Fruit fly (Drosophila melanogaster) whole organism, prepupa: ENCODE data around the gene CG14971.

Experiments used
- CG10631 ChIP-seq: fragments of 200-800 bp; sonication (Bioruptor generic); optimal IDR thresholded peaks from 2 replicates; lab custom pipeline; 2016; ENCODE audit warnings: missing biosample characterization, missing genetic modification characterization
- CG10669 ChIP-seq: fragments of 200-800 bp; sonication (Bioruptor generic); optimal IDR thresholded peaks from 3 replicates; lab custom pipeline; 2018; ENCODE audit warnings: missing biosample characterization, mild to moderate bottlenecking, missing genetic modification characterization, moderate library complexity
- CG11294 ChIP-seq: fragments of 200-800 bp; sonication (Bioruptor generic); IDR thresholded peaks from 2 replicates; pipeline ENCODE4 v1.3.6; 2022; ENCODE audit warnings: missing biosample characterization, missing genetic modification characterization
- CG11762 ChIP-seq: fragments of 200-800 bp; sonication (Bioruptor generic); optimal IDR thresholded peaks from 3 replicates; lab custom pipeline; 2016; ENCODE audit warnings: missing biosample characterization, missing genetic modification characterization; ENCODE audit not compliant: insufficient read depth
- CG11902 ChIP-seq: fragments of 200-800 bp; sonication (Bioruptor generic); optimal IDR thresholded peaks from 3 replicates; lab custom pipeline; 2016; ENCODE audit warnings: missing biosample characterization, missing genetic modification characterization
- CG15336 ChIP-seq: fragments of 200-800 bp; sonication (Bioruptor generic); IDR thresholded peaks from 2 replicates; pipeline ENCODE4 v1.3.6; 2022; ENCODE audit warnings: missing biosample characterization, missing genetic modification characterization
- CG1621 ChIP-seq: fragments of 200-800 bp; sonication (Bioruptor generic); optimal IDR thresholded peaks from 3 replicates; lab custom pipeline; 2018; ENCODE audit warnings: missing biosample characterization, mild to moderate bottlenecking, missing genetic modification characterization
- CG16779 ChIP-seq: fragments of 200-800 bp; sonication (Bioruptor generic); optimal IDR thresholded peaks from 3 replicates; lab custom pipeline; 2017; ENCODE audit warnings: missing biosample characterization, mild to moderate bottlenecking, missing genetic modification characterization
- CG3032 ChIP-seq: fragments of 200-800 bp; optimal IDR thresholded peaks from 2 replicates; lab custom pipeline; 2019; ENCODE audit warnings: missing biosample characterization, mild to moderate bottlenecking, missing genetic modification characterization, moderate library complexity
- CG32006 ChIP-seq: fragments of 200-800 bp; sonication (Bioruptor generic); optimal IDR thresholded peaks from 3 replicates; lab custom pipeline; 2017; ENCODE audit warnings: missing biosample characterization, mild to moderate bottlenecking, missing genetic modification characterization
- CG34406 ChIP-seq: fragments of 200-800 bp; sonication (Bioruptor generic); optimal IDR thresholded peaks from 3 replicates; lab custom pipeline; 2016; ENCODE audit warnings: missing biosample characterization, missing genetic modification characterization
- CG3919 ChIP-seq: fragments of 200-800 bp; sonication (Bioruptor generic); optimal IDR thresholded peaks from 3 replicates; lab custom pipeline; 2016; ENCODE audit warnings: missing biosample characterization, missing genetic modification characterization
- CG4318 ChIP-seq: fragments of 200-800 bp; sonication (Bioruptor generic); optimal IDR thresholded peaks from 3 replicates; lab custom pipeline; 2017; ENCODE audit warnings: missing biosample characterization, mild to moderate bottlenecking, missing genetic modification characterization
- CG6163 ChIP-seq: fragments of 200-800 bp; sonication (Bioruptor generic); IDR thresholded peaks from 3 replicates; pipeline ENCODE4 v1.3.6; 2022; ENCODE audit warnings: missing biosample characterization, missing genetic modification characterization
- CG6276 ChIP-seq: fragments of 200-800 bp; sonication (Bioruptor generic); optimal IDR thresholded peaks from 2 replicates; lab custom pipeline; 2017; ENCODE audit warnings: missing biosample characterization, mild to moderate bottlenecking, missing genetic modification characterization
- CG6792 ChIP-seq: fragments of 200-800 bp; sonication (Bioruptor generic); optimal IDR thresholded peaks from 3 replicates; lab custom pipeline; 2016; ENCODE audit warnings: missing biosample characterization, missing genetic modification characterization
- CG6808 ChIP-seq: fragments of 200-800 bp; sonication (Bioruptor generic); optimal IDR thresholded peaks from 3 replicates; lab custom pipeline; 2017; ENCODE audit warnings: missing biosample characterization, missing genetic modification characterization, mild to moderate bottlenecking, moderate library complexity, missing genetic modification reagents
- CG6854 ChIP-seq: fragments of 200-800 bp; sonication (Bioruptor generic); optimal IDR thresholded peaks from 2 replicates; lab custom pipeline; 2017; ENCODE audit warnings: missing biosample characterization, mild to moderate bottlenecking, missing genetic modification characterization
- CG8119 ChIP-seq: fragments of 200-800 bp; sonication (Bioruptor generic); IDR thresholded peaks from 3 replicates; pipeline ENCODE4 v1.3.6; 2022; ENCODE audit warnings: missing biosample characterization, missing genetic modification characterization
- CG8632 ChIP-seq: fragments of 200-800 bp; sonication (Bioruptor generic); optimal IDR thresholded peaks from 3 replicates; lab custom pipeline; 2016; ENCODE audit warnings: missing biosample characterization, missing genetic modification characterization
- CG9139 ChIP-seq: fragments of 200-800 bp; sonication (Bioruptor generic); optimal IDR thresholded peaks from 3 replicates; lab custom pipeline; 2017; ENCODE audit warnings: missing biosample characterization, mild to moderate bottlenecking, missing genetic modification characterization
- Eip75B ChIP-seq: fragments of 200-800 bp; sonication (Bioruptor generic); optimal IDR thresholded peaks from 3 replicates; lab custom pipeline; 2016; ENCODE audit warnings: missing biosample characterization, missing genetic modification characterization
- Eip78C ChIP-seq: fragments of 200-800 bp; sonication (Bioruptor generic); peaks from one replicate; lab custom pipeline; 2016; ENCODE audit warnings: missing biosample characterization, missing genetic modification characterization
- Eip93F ChIP-seq: fragments of 200-800 bp; sonication (Bioruptor generic); optimal IDR thresholded peaks from 2 replicates; lab custom pipeline; 2016; ENCODE audit warnings: missing biosample characterization, mild to moderate bottlenecking, missing genetic modification characterization
- Ets96B ChIP-seq: fragments of 200-800 bp; optimal IDR thresholded peaks from 2 replicates; lab custom pipeline; 2019; ENCODE audit warnings: missing biosample characterization, mild to moderate bottlenecking, missing genetic modification characterization, moderate library complexity
- Gug ChIP-seq: fragments of 200-800 bp; sonication (Bioruptor generic); IDR thresholded peaks from 2 replicates; pipeline ENCODE4 v1.3.6; 2022; ENCODE audit warnings: missing biosample characterization, missing genetic modification characterization
- Hr38 ChIP-seq: sonication (Bioruptor generic); optimal IDR thresholded peaks from 2 replicates; lab custom pipeline; 2016; ENCODE audit warnings: missing biosample characterization, missing genetic modification characterization
- Hr39 ChIP-seq: fragments of 200-800 bp; sonication (Bioruptor generic); optimal IDR thresholded peaks from 2 replicates; lab custom pipeline; 2016; ENCODE audit warnings: missing biosample characterization, missing genetic modification characterization
- Hr4 ChIP-seq: fragments of 200-800 bp; sonication (Bioruptor generic); optimal IDR thresholded peaks from 3 replicates; lab custom pipeline; 2016; ENCODE audit warnings: missing biosample characterization, missing genetic modification characterization
- Lpt ChIP-seq: fragments of 200-800 bp; sonication (Bioruptor generic); optimal IDR thresholded peaks from 3 replicates; lab custom pipeline; 2016; ENCODE audit warnings: missing biosample characterization, missing genetic modification characterization
- Met ChIP-seq: fragments of 200-800 bp; sonication (Bioruptor generic); optimal IDR thresholded peaks from 3 replicates; lab custom pipeline; 2016; ENCODE audit warnings: missing biosample characterization, missing genetic modification characterization
- OdsH ChIP-seq: fragments of 200-800 bp; sonication (Bioruptor generic); optimal IDR thresholded peaks from 3 replicates; lab custom pipeline; 2016; ENCODE audit warnings: missing biosample characterization, missing genetic modification characterization
- Sox102F ChIP-seq: fragments of 200-800 bp; sonication (Bioruptor generic); optimal IDR thresholded peaks from 2 replicates; lab custom pipeline; 2016; ENCODE audit warnings: missing biosample characterization, mild to moderate bottlenecking, missing genetic modification characterization
- Sox14 ChIP-seq: fragments of 200-800 bp; sonication (Bioruptor generic); optimal IDR thresholded peaks from 3 replicates; lab custom pipeline; 2016; ENCODE audit warnings: missing biosample characterization, missing genetic modification characterization
- Sox15 ChIP-seq: fragments of 200-800 bp; sonication (Bioruptor generic); optimal IDR thresholded peaks from 3 replicates; lab custom pipeline; 2016; ENCODE audit warnings: missing biosample characterization, missing genetic modification characterization
- achi ChIP-seq: fragments of 200-800 bp; sonication (Bioruptor generic); optimal IDR thresholded peaks from 3 replicates; lab custom pipeline; 2016; ENCODE audit warnings: missing biosample characterization, missing genetic modification characterization
- acj6 ChIP-seq: fragments of 200-800 bp; sonication (Bioruptor generic); optimal IDR thresholded peaks from 3 replicates; lab custom pipeline; 2016; ENCODE audit warnings: missing biosample characterization, missing genetic modification characterization
- cyc ChIP-seq: fragments of 200-800 bp; sonication (Bioruptor generic); optimal IDR thresholded peaks from 3 replicates; lab custom pipeline; 2016; ENCODE audit warnings: missing biosample characterization, missing genetic modification characterization
- dac ChIP-seq: fragments of 200-800 bp; sonication (Bioruptor generic); optimal IDR thresholded peaks from 2 replicates; lab custom pipeline; 2017; ENCODE audit warnings: missing biosample characterization, mild to moderate bottlenecking, missing genetic modification characterization
- eg ChIP-seq: fragments of 200-800 bp; sonication (Bioruptor generic); IDR thresholded peaks from 3 replicates; pipeline ENCODE4 v1.3.6; 2022; ENCODE audit warnings: missing biosample characterization, missing genetic modification characterization
- esn ChIP-seq: fragments of 200-800 bp; sonication (Bioruptor generic); optimal IDR thresholded peaks from 2 replicates; lab custom pipeline; 2016; ENCODE audit warnings: missing biosample characterization, mild to moderate bottlenecking, missing genetic modification characterization, moderate library complexity
- fd59A ChIP-seq: fragments of 200-800 bp; sonication (Bioruptor generic); optimal IDR thresholded peaks from 2 replicates; lab custom pipeline; 2017; ENCODE audit warnings: missing biosample characterization, mild to moderate bottlenecking, missing genetic modification characterization, missing genetic modification reagents
- fkh ChIP-seq: fragments of 200-800 bp; sonication (Bioruptor generic); optimal IDR thresholded peaks from 3 replicates; lab custom pipeline; 2017; ENCODE audit warnings: missing biosample characterization, mild to moderate bottlenecking, missing genetic modification characterization, moderate library complexity
- lz ChIP-seq: fragments of 200-800 bp; sonication (Bioruptor generic); optimal IDR thresholded peaks from 3 replicates; lab custom pipeline; 2016; ENCODE audit warnings: missing biosample characterization, missing genetic modification characterization
- net ChIP-seq: fragments of 200-800 bp; sonication (Bioruptor generic); optimal IDR thresholded peaks from 3 replicates; lab custom pipeline; 2016; ENCODE audit warnings: missing biosample characterization, missing genetic modification characterization
- pdm3 ChIP-seq: fragments of 200-800 bp; sonication (Bioruptor generic); optimal IDR thresholded peaks from 3 replicates; lab custom pipeline; 2016; ENCODE audit warnings: missing biosample characterization, missing genetic modification characterization
- salr ChIP-seq, 2 experiments: fragments of 200-800 bp; sonication (Bioruptor generic); optimal IDR thresholded peaks; 3 replicates each; lab custom pipeline; 2016 to 2018; ENCODE audit warnings: missing biosample characterization in 2 of 2, missing genetic modification characterization in 2 of 2, mild to moderate bottlenecking in 1 of 2
- spab ChIP-seq: fragments of 200-800 bp; sonication (Bioruptor generic); optimal IDR thresholded peaks from 2 replicates; lab custom pipeline; 2017; ENCODE audit warnings: missing biosample characterization, mild to moderate bottlenecking, missing genetic modification characterization, missing genetic modification reagents
- ss ChIP-seq, 2 experiments: fragments of 200-800 bp; sonication (Bioruptor generic); optimal IDR thresholded peaks; 2 replicates in 1 of 2; 3 replicates in 1 of 2; lab custom pipeline; 2017 to 2018; ENCODE audit warnings: mild to moderate bottlenecking in 2 of 2, missing biosample characterization in 2 of 2, missing genetic modification characterization in 2 of 2, moderate library complexity in 1 of 2
- svp ChIP-seq: fragments of 200-800 bp; sonication (Bioruptor generic); peaks from one replicate; lab custom pipeline; 2016; ENCODE audit warnings: missing biosample characterization, missing genetic modification characterization
- vri ChIP-seq: fragments of 200-800 bp; sonication (Bioruptor generic); optimal IDR thresholded peaks from 3 replicates; lab custom pipeline; 2016; ENCODE audit warnings: missing biosample characterization, mild to moderate bottlenecking, missing genetic modification characterization

Gene CG14971

dm6 chr3L:3451774-3452173 is 19.3 kb downstream of the CG14971 start:
- TF ChIP-seq pdm3 (GFP tag; lab: Kevin White, UChicago) (no peak), eg (GFP tag; lab: Robert Waterston, UW) (0 out of 3 replicates have a peak, but pooled peaks have one; percentile 21)

- TF ChIP-seq eg (GFP tag; lab: Robert Waterston, UW) (no peak), salr (GFP tag; optimal IDR thresholded peaks at IDR 0.05; lab: Kevin White, UChicago) (peak in 1 of 2 experiments; percentile 10), Lpt (no peak), Eip93F (GFP tag; lab: Kevin White, UChicago) (peak; percentile 25), CG10669 (peak; percentile 31), acj6 (GFP tag; lab: Kevin White, UChicago) (peak; percentile 74), CG34406 (GFP tag; lab: Kevin White, UChicago) (peak; percentile 75), CG6276 (GFP tag; lab: Kevin White, UChicago) (no peak), Sox102F (peak; percentile 89), Eip75B (GFP tag; lab: Kevin White, UChicago) (peak; percentile 33), achi (GFP tag; lab: Kevin White, UChicago) (peak; percentile 50), esn (GFP tag; lab: Kevin White, UChicago) (peak; percentile 82), Hr38 (GFP tag; lab: Kevin White, UChicago) (no peak), CG8632 (GFP tag; lab: Kevin White, UChicago) (peak; percentile 70), svp (no peak), CG3032 (tag; lab: Kevin White, UChicago) (no peak), CG6808 (GFP tag; lab: Kevin White, UChicago) (no peak), CG10631 (GFP tag; lab: Kevin White, UChicago) (no peak), Sox15 (GFP tag; lab: Kevin White, UChicago) (peak; percentile 49), vri (peak; percentile 71), net (peak; percentile 30), CG6163 (GFP tag; lab: Robert Waterston, UW) (no peak), Met (peak; percentile 85), CG16779 (tag; lab: Kevin White, UChicago) (no peak), CG11902 (GFP tag; lab: Kevin White, UChicago) (no peak), cyc (peak; percentile 20), CG3919 (GFP tag; lab: Kevin White, UChicago) (no peak), spab (no peak), fkh (no peak), CG6792 (peak; percentile 61), CG32006 (GFP tag; lab: Kevin White, UChicago) (peak; percentile 8), CG8119 (GFP tag; lab: Robert Waterston, UW) (no peak), CG4318 (GFP tag; lab: Kevin White, UChicago) (no peak), lz (GFP tag; lab: Kevin White, UChicago) (peak; percentile 55), CG11762 (GFP tag; lab: Kevin White, UChicago) (no peak), Gug (GFP tag; lab: Robert Waterston, UW) (no peak), CG11294 (GFP tag; lab: Robert Waterston, UW) (no peak), Hr39 (peak; percentile 84), CG15336 (GFP tag; lab: Robert Waterston, UW) (0 out of 2 replicates have a peak, but pooled peaks have one; percentile 9), fd59A (GFP tag; lab: Kevin White, UChicago) (no peak), CG9139 (no peak), ss (GFP tag; optimal IDR thresholded peaks at IDR 0.05; lab: Kevin White, UChicago) (peak in 1 of 2 experiments; percentile 41), Ets96B (tag; lab: Kevin White, UChicago) (peak; percentile 7), Sox14 (GFP tag; lab: Kevin White, UChicago) (peak; percentile 74), OdsH (GFP tag; lab: Kevin White, UChicago) (peak; percentile 63), Eip78C (GFP tag; lab: Kevin White, UChicago) (peak; percentile 94), dac (GFP tag; lab: Kevin White, UChicago) (no peak), Hr4 (GFP tag; lab: Kevin White, UChicago) (no peak), CG1621 (no peak), CG6854 (GFP tag; lab: Kevin White, UChicago) (no peak)
Measured at dm6 chr3L:3450410-3450809, 20.7 kb downstream of the CG14971 start.
